Fruit fly (Drosophila melanogaster) whole organism, embryonic: ENCODE results near the gene cbt.

Source experiments
- Abd-B ChIP-seq: fragments of 200-800 bp; sonication (Bioruptor generic); optimal IDR thresholded peaks from 2 replicates; lab custom pipeline; 2018; ENCODE audit warnings: missing biosample characterization, mild to moderate bottlenecking, missing genetic modification characterization, moderate library complexity
- C15 ChIP-seq: fragments of 200-800 bp; sonication (Bioruptor generic); IDR thresholded peaks from 3 replicates; pipeline ENCODE4 v1.3.6; 2022; ENCODE audit warnings: missing biosample characterization, missing genetic modification characterization
- CG10462 ChIP-seq: fragments of 200-800 bp; sonication (Bioruptor generic); optimal IDR thresholded peaks from 2 replicates; lab custom pipeline; 2016; ENCODE audit warnings: missing biosample characterization, missing genetic modification characterization
- CG11247 ChIP-seq: fragments of 200-800 bp; sonication (Bioruptor generic); IDR thresholded peaks from 2 replicates; pipeline ENCODE4 v1.3.6; 2022; ENCODE audit warnings: missing biosample characterization, missing genetic modification characterization
- CG14050 ChIP-seq: fragments of 200-800 bp; sonication (Bioruptor generic); IDR thresholded peaks from 3 replicates; pipeline ENCODE4 v1.3.6; 2022; ENCODE audit warnings: missing biosample characterization, missing genetic modification characterization
- CG14860 ChIP-seq: fragments of 200-800 bp; sonication (Bioruptor generic); IDR thresholded peaks from 3 replicates; pipeline ENCODE4 v1.3.6; 2022; ENCODE audit warnings: missing biosample characterization, missing genetic modification characterization; ENCODE audit not compliant: partially characterized antibody
- CG15601 ChIP-seq: fragments of 200-800 bp; sonication (Bioruptor generic); optimal IDR thresholded peaks from 3 replicates; lab custom pipeline; 2019; ENCODE audit warnings: missing biosample characterization, mild to moderate bottlenecking, missing genetic modification characterization, moderate library complexity
- CG1647 ChIP-seq: fragments of 200-800 bp; sonication (Bioruptor generic); optimal IDR thresholded peaks from 3 replicates; lab custom pipeline; 2016; ENCODE audit warnings: missing biosample characterization, missing genetic modification characterization
- CG17186 ChIP-seq: fragments of 200-800 bp; sonication (Bioruptor generic); optimal IDR thresholded peaks from 3 replicates; lab custom pipeline; 2017; ENCODE audit warnings: missing biosample characterization, missing genetic modification reagents, missing genetic modification characterization
- CG17359 ChIP-seq: fragments of 200-800 bp; sonication (Bioruptor generic); optimal IDR thresholded peaks from 3 replicates; lab custom pipeline; 2018; ENCODE audit warnings: missing biosample characterization, mild to moderate bottlenecking, missing genetic modification characterization, moderate library complexity
- CG18262 ChIP-seq: fragments of 200-800 bp; optimal IDR thresholded peaks from 3 replicates; lab custom pipeline; 2019; ENCODE audit warnings: missing biosample characterization, mild to moderate bottlenecking, missing genetic modification characterization, moderate library complexity
- CG2678 ChIP-seq: fragments of 200-800 bp; sonication (Bioruptor generic); optimal IDR thresholded peaks from 3 replicates; lab custom pipeline; 2019; ENCODE audit warnings: missing biosample characterization, mild to moderate bottlenecking, missing genetic modification characterization, moderate library complexity
- CG31224 ChIP-seq: fragments of 200-800 bp; sonication (Bioruptor generic); IDR thresholded peaks from 2 replicates; pipeline ENCODE4 v1.3.6; 2022; ENCODE audit warnings: missing biosample characterization, missing genetic modification characterization
- CG32767 ChIP-seq: fragments of 200-800 bp; sonication (Bioruptor generic); IDR thresholded peaks from 2 replicates; pipeline ENCODE4 v1.3.6; 2022; ENCODE audit warnings: missing biosample characterization, missing genetic modification characterization
- CG34376 ChIP-seq: fragments of 200-800 bp; sonication (Bioruptor generic); optimal IDR thresholded peaks from 2 replicates; lab custom pipeline; 2018; ENCODE audit warnings: missing biosample characterization, mild to moderate bottlenecking, missing genetic modification characterization
- CG4360 ChIP-seq: fragments of 200-800 bp; sonication (Bioruptor generic); IDR thresholded peaks from 2 replicates; pipeline ENCODE4 v1.3.6; 2022; ENCODE audit warnings: missing biosample characterization, missing genetic modification characterization
- CG6175 ChIP-seq: fragments of 200-800 bp; sonication (Bioruptor generic); IDR thresholded peaks from 3 replicates; pipeline ENCODE4 v1.3.6; 2022; ENCODE audit warnings: missing biosample characterization, missing genetic modification characterization
- CG7357 ChIP-seq: fragments of 200-800 bp; sonication (Bioruptor generic); IDR thresholded peaks from 3 replicates; pipeline ENCODE4 v1.3.6; 2022; ENCODE audit warnings: missing biosample characterization, missing genetic modification characterization
- CG9215 ChIP-seq: fragments of 200-800 bp; sonication (Bioruptor generic); IDR thresholded peaks from 2 replicates; pipeline ENCODE4 v1.3.6; 2022; ENCODE audit warnings: missing biosample characterization, missing genetic modification characterization
- Camta ChIP-seq: fragments of 200-800 bp; sonication (Bioruptor generic); optimal IDR thresholded peaks from 2 replicates; lab custom pipeline; 2016; ENCODE audit warnings: missing biosample characterization, missing genetic modification characterization
- Ets97D ChIP-seq: fragments of 200-800 bp; sonication (Bioruptor generic); optimal IDR thresholded peaks from 3 replicates; lab custom pipeline; 2016; ENCODE audit warnings: missing biosample characterization, missing genetic modification characterization
- Hey ChIP-seq: fragments of 200-800 bp; sonication (Bioruptor generic); optimal IDR thresholded peaks from 3 replicates; lab custom pipeline; 2018; ENCODE audit warnings: missing biosample characterization, mild to moderate bottlenecking, missing genetic modification characterization
- Hmr ChIP-seq: fragments of 200-800 bp; sonication (Bioruptor generic); optimal IDR thresholded peaks from 3 replicates; lab custom pipeline; 2017; ENCODE audit warnings: mild to moderate bottlenecking, missing biosample characterization, missing genetic modification reagents, missing genetic modification characterization
- Hr3 ChIP-seq: fragments of 200-800 bp; sonication (Bioruptor generic); optimal IDR thresholded peaks from 3 replicates; lab custom pipeline; 2016; ENCODE audit warnings: missing biosample characterization, missing genetic modification characterization
- Hr39 ChIP-seq: fragments of >200 bp; optimal IDR thresholded peaks from 2 replicates; lab custom pipeline; 2017
- Hsf ChIP-seq: fragments of 200-800 bp; sonication (Bioruptor generic); optimal IDR thresholded peaks from 3 replicates; lab custom pipeline; 2016; ENCODE audit warnings: missing biosample characterization, missing genetic modification characterization
- Max ChIP-seq: fragments of 200-800 bp; sonication (Bioruptor generic); optimal IDR thresholded peaks from 2 replicates; lab custom pipeline; 2016; ENCODE audit warnings: missing biosample characterization, mild to moderate bottlenecking, missing genetic modification characterization
- Nf-YB ChIP-seq: fragments of 200-800 bp; sonication (Bioruptor generic); optimal IDR thresholded peaks from 3 replicates; lab custom pipeline; 2019; ENCODE audit warnings: missing biosample characterization, mild to moderate bottlenecking, missing genetic modification characterization, moderate library complexity
- Ptx1 ChIP-seq: fragments of 200-800 bp; sonication (Bioruptor generic); IDR thresholded peaks from 2 replicates; pipeline ENCODE4 v1.3.6; 2022; ENCODE audit warnings: missing biosample characterization, missing genetic modification characterization
- Usf ChIP-seq: fragments of 200-800 bp; sonication (Bioruptor generic); optimal IDR thresholded peaks from 2 replicates; lab custom pipeline; 2017; ENCODE audit warnings: missing genotype, missing biosample characterization, missing genetic modification characterization
- YL-1 ChIP-seq: fragments of 200-800 bp; sonication (Bioruptor generic); optimal IDR thresholded peaks from 3 replicates; lab custom pipeline; 2017; ENCODE audit warnings: missing biosample characterization, mild to moderate bottlenecking, missing genetic modification characterization
- ab ChIP-seq: fragments of 200-800 bp; sonication (Bioruptor generic); optimal IDR thresholded peaks from 2 replicates; lab custom pipeline; 2016; ENCODE audit warnings: missing biosample characterization, missing genetic modification characterization
- bab2 ChIP-seq: fragments of 200-800 bp; sonication (Bioruptor generic); optimal IDR thresholded peaks from 2 replicates; lab custom pipeline; 2016; ENCODE audit warnings: missing biosample characterization, missing genetic modification characterization
- bcd ChIP-seq: fragments of 200-800 bp; sonication (Bioruptor generic); optimal IDR thresholded peaks from 2 replicates; lab custom pipeline; 2017; ENCODE audit warnings: missing biosample characterization, mild to moderate bottlenecking, missing genetic modification characterization
- caup ChIP-seq: fragments of 200-800 bp; sonication (Bioruptor generic); optimal IDR thresholded peaks from 3 replicates; lab custom pipeline; 2017; ENCODE audit warnings: missing biosample characterization, mild to moderate bottlenecking, missing genetic modification characterization, moderate library complexity; ENCODE audit not compliant: severe bottlenecking
- danr ChIP-seq: fragments of 200-800 bp; sonication (Bioruptor generic); IDR thresholded peaks from 2 replicates; pipeline ENCODE4 v1.3.6; 2022; ENCODE audit warnings: missing biosample characterization, missing genetic modification characterization
- ems ChIP-seq: fragments of 200-800 bp; sonication (Bioruptor generic); optimal IDR thresholded peaks from 3 replicates; lab custom pipeline; 2016; ENCODE audit warnings: missing biosample characterization, missing genetic modification characterization
- fd96Cb ChIP-seq: fragments of 200-800 bp; sonication (Bioruptor generic); optimal IDR thresholded peaks from 2 replicates; lab custom pipeline; 2018; ENCODE audit warnings: missing biosample characterization, mild to moderate bottlenecking, missing genetic modification characterization, moderate library complexity
- gce ChIP-seq: fragments of 200-800 bp; sonication (Bioruptor generic); IDR thresholded peaks from 3 replicates; pipeline ENCODE4 v1.3.6; 2022; ENCODE audit warnings: missing biosample characterization, missing genetic modification characterization
- gsb-n ChIP-seq: fragments of 200-800 bp; sonication (Bioruptor generic); optimal IDR thresholded peaks from 3 replicates; lab custom pipeline; 2018; ENCODE audit warnings: missing biosample characterization, mild to moderate bottlenecking, missing genetic modification characterization
- ken ChIP-seq: fragments of 200-800 bp; sonication (Bioruptor generic); IDR thresholded peaks from 3 replicates; pipeline ENCODE4 v1.3.6; 2022; ENCODE audit warnings: missing biosample characterization, missing genetic modification characterization
- kni ChIP-seq: fragments of 200-800 bp; sonication (Bioruptor generic); optimal IDR thresholded peaks from 3 replicates; lab custom pipeline; 2017; ENCODE audit warnings: mild to moderate bottlenecking, missing biosample characterization, missing genetic modification reagents, missing genetic modification characterization
- lola ChIP-seq, 3 experiments: fragments of >200 bp in 2 of 3; fragments of 200-800 bp in 1 of 3; sonication (Bioruptor generic) in 1 of 3; optimal IDR thresholded peaks; 2 replicates each; lab custom pipeline; 2017 to 2019; ENCODE audit warnings: missing biosample characterization in 3 of 3, missing genetic modification characterization in 3 of 3, mild to moderate bottlenecking in 1 of 3, moderate library complexity in 1 of 3
- lov ChIP-seq, 2 experiments: fragments of 200-800 bp in 1 of 2; fragments of >200 bp in 1 of 2; sonication (Bioruptor generic) in 1 of 2; IDR thresholded peaks in 1 of 2; optimal IDR thresholded peaks in 1 of 2; 2 replicates in 1 of 2; 3 replicates in 1 of 2; pipeline versions ENCODE4 v1.3.6 to Lab custom; 2017 to 2022; ENCODE audit warnings: missing biosample characterization in 1 of 2, missing genetic modification characterization in 1 of 2
- sc ChIP-seq, 3 experiments: fragments of >200 bp in 2 of 3; fragments of 200-800 bp in 1 of 3; sonication (Bioruptor generic) in 1 of 3; optimal IDR thresholded peaks; 2 replicates in 2 of 3; 3 replicates in 1 of 3; lab custom pipeline; 2017; ENCODE audit warnings: mild to moderate bottlenecking in 1 of 3, missing biosample characterization in 1 of 3, missing genetic modification characterization in 1 of 3, missing genetic modification reagents in 1 of 3
- sima ChIP-seq: fragments of 200-800 bp; sonication (Bioruptor generic); optimal IDR thresholded peaks from 2 replicates; lab custom pipeline; 2016; ENCODE audit warnings: missing biosample characterization, missing genetic modification characterization
- ssp ChIP-seq: fragments of 200-800 bp; sonication (Bioruptor generic); IDR thresholded peaks from 2 replicates; pipeline ENCODE4 v1.3.6; 2022; ENCODE audit warnings: missing biosample characterization, missing genetic modification characterization
- twi ChIP-seq: fragments of 200-800 bp; optimal IDR thresholded peaks from 2 replicates; lab custom pipeline; 2019; ENCODE audit warnings: missing biosample characterization, mild to moderate bottlenecking, missing genetic modification characterization, moderate library complexity
- z ChIP-seq: fragments of 200-800 bp; sonication (Bioruptor generic); IDR thresholded peaks from 3 replicates; pipeline ENCODE4 v1.3.6; 2022; ENCODE audit warnings: missing biosample characterization, missing genetic modification characterization
- zfh1 ChIP-seq: fragments of 200-800 bp; sonication (Bioruptor generic); IDR thresholded peaks from 3 replicates; pipeline ENCODE4 v1.3.6; 2022; ENCODE audit warnings: missing biosample characterization, missing genetic modification characterization

cbt gene

dm6 chr2L:512028-512427 lies 32.5 kb upstream of the cbt start (continued):
- TF ChIP-seq CG18262 (tag; lab: Kevin White, UChicago) (peak; percentile 59), danr (GFP tag; lab: Robert Waterston, UW) (no peak), CG34376 (no peak), Hey (tag; lab: Kevin White, UChicago) (no peak), ems (GFP tag; lab: Kevin White, UChicago) (peak; percentile 8), CG2678 (tag; lab: Kevin White, UChicago) (peak; percentile 52), Hr3 (GFP tag; lab: Kevin White, UChicago) (peak; percentile 61), CG1647 (GFP tag; lab: Kevin White, UChicago) (no peak), C15 (GFP tag; lab: Robert Waterston, UW) (no peak), lola (GFP tag; optimal IDR thresholded peaks at IDR 0.05; lab: Kevin White, UChicago) (peak in 1 of 3 experiments; percentile 51), Max (peak; percentile 52), Camta (GFP tag; lab: Kevin White, UChicago) (peak; percentile 26), Hmr (peak; percentile 54), Abd-B (GFP tag; lab: Kevin White, UChicago) (peak; percentile 2), CG9215 (GFP tag; lab: Robert Waterston, UW) (no peak), CG17359 (peak; percentile 57), ab (GFP tag; lab: Kevin White, UChicago) (no peak), YL-1 (GFP tag; lab: Kevin White, UChicago) (no peak), CG10462 (GFP tag; lab: Kevin White, UChicago) (peak; percentile 9), CG11247 (GFP tag; lab: Robert Waterston, UW) (peak; percentile 54), bcd (GFP tag; lab: Kevin White, UChicago) (peak; percentile 39), Usf (GFP tag; lab: Kevin White, UChicago) (no peak), fd96Cb (peak; percentile 4), z (GFP tag; lab: Robert Waterston, UW) (no peak), CG4360 (GFP tag; lab: Robert Waterston, UW) (0 out of 2 replicates have a peak, but pooled peaks have one; percentile 12), CG14050 (GFP tag; lab: Robert Waterston, UW) (peak; percentile 38; the same call in 1 of the 3 replicates), twi (tag; lab: Kevin White, UChicago) (peak; percentile 26), caup (GFP tag; lab: Kevin White, UChicago) (peak; percentile 5), Hr39 (no peak), CG7357 (GFP tag; lab: Robert Waterston, UW) (no peak), CG17186 (GFP tag; lab: Kevin White, UChicago) (no peak), CG15601 (tag; lab: Kevin White, UChicago) (peak; percentile 19), CG31224 (no peak), kni (GFP tag; lab: Kevin White, UChicago) (no peak), zfh1 (GFP tag; lab: Robert Waterston, UW) (peak; percentile 77), CG32767 (GFP tag; lab: Robert Waterston, UW) (0 out of 2 replicates have a peak, but pooled peaks have one; percentile 20), bab2 (GFP tag; lab: Kevin White, UChicago) (peak; percentile 33), ken (GFP tag; lab: Robert Waterston, UW) (peak; percentile 61; the same call in 2 of the 3 replicates), gsb-n (tag; lab: Kevin White, UChicago) (peak; percentile 48), CG14860 (GFP tag; lab: Robert Waterston, UW) (no peak), sima (GFP tag; lab: Kevin White, UChicago) (no peak), gce (GFP tag; lab: Robert Waterston, UW) (0 out of 3 replicates have a peak, but pooled peaks have one; percentile 41), Hsf (GFP tag; lab: Kevin White, UChicago) (peak; percentile 56), Nf-YB (GFP tag; lab: Kevin White, UChicago) (peak; percentile 26), Ptx1 (peak; percentile 83), CG6175 (no peak), lov (optimal IDR thresholded peaks at IDR 0.05; lab: Kevin White, UChicago) (no peak), lov (GFP tag; IDR thresholded peaks at IDR 0.05; lab: Robert Waterston, UW) (no peak), ssp (peak; percentile 54), Ets97D (GFP tag; lab: Kevin White, UChicago) (no peak), sc (optimal IDR thresholded peaks at IDR 0.05; lab: Kevin White, UChicago) (no peak), sc (GFP tag; optimal IDR thresholded peaks at IDR 0.05; lab: Kevin White, UChicago) (peak; percentile 54)
